Worm (Caenorhabditis elegans) whole organism, late embryonic: Measurements from ENCODE around the gene F46C5.6.

Source experiments
- C08G9.2 ChIP-seq: sonication (generic microtip); optimal IDR thresholded peaks from 2 replicates; lab custom pipeline; 2016; ENCODE audit warnings: mild to moderate bottlenecking, missing genetic modification characterization, moderate library complexity, missing compliant biosample characterization
- F13H6.1 ChIP-seq: sonication (generic microtip); optimal IDR thresholded peaks from 2 replicates; lab custom pipeline; 2016; ENCODE audit warnings: missing genetic modification characterization, missing compliant biosample characterization
- ama-1 ChIP-seq: fragments of 150-350 bp; optimal IDR thresholded peaks from 2 replicates; lab custom pipeline; 2014
- ceh-14 ChIP-seq: sonication (generic microtip); optimal IDR thresholded peaks from 2 replicates; lab custom pipeline; 2016; ENCODE audit warnings: missing genotype, missing genetic modification characterization, missing compliant biosample characterization
- ceh-18 ChIP-seq: sonication (generic microtip); optimal IDR thresholded peaks from 2 replicates; lab custom pipeline; 2016; ENCODE audit warnings: missing genetic modification characterization, missing compliant biosample characterization
- ceh-30 ChIP-seq: fragments of 150-350 bp; optimal IDR thresholded peaks from 2 replicates; lab custom pipeline; 2014; ENCODE audit warnings: missing biosample characterization, missing genetic modification characterization
- ceh-31 ChIP-seq: sonication (generic microtip); optimal IDR thresholded peaks from 2 replicates; lab custom pipeline; 2016; ENCODE audit warnings: missing genetic modification characterization, missing compliant biosample characterization
- ceh-45 ChIP-seq: fragments of 200-800 bp; sonication (Bioruptor generic); IDR thresholded peaks from 2 replicates; pipeline ENCODE4 v1.3.6; 2022; ENCODE audit warnings: missing genetic modification reagents, missing genetic modification characterization, missing compliant biosample characterization
- che-1 ChIP-seq: sonication (generic microtip); optimal IDR thresholded peaks from 2 replicates; lab custom pipeline; 2016; ENCODE audit warnings: mild to moderate bottlenecking, missing genetic modification characterization, missing compliant biosample characterization
- dve-1 ChIP-seq: sonication (generic microtip); optimal IDR thresholded peaks from 2 replicates; lab custom pipeline; 2017; ENCODE audit warnings: antibody characterized with exemption, mild to moderate bottlenecking, missing genetic modification characterization, missing compliant biosample characterization
- gmeb-2 ChIP-seq: sonication (generic microtip); optimal IDR thresholded peaks from 2 replicates; lab custom pipeline; 2016; ENCODE audit warnings: missing genetic modification characterization, inconsistent platforms, missing compliant biosample characterization
- hlh-30 ChIP-seq: sonication (generic microtip); optimal IDR thresholded peaks from 2 replicates; lab custom pipeline; 2017; ENCODE audit warnings: antibody characterized with exemption, missing genetic modification characterization, missing compliant biosample characterization; ENCODE audit not compliant: insufficient read depth
- hlh-6 ChIP-seq: sonication (generic microtip); optimal IDR thresholded peaks from 2 replicates; lab custom pipeline; 2016; ENCODE audit warnings: missing genotype, missing genetic modification characterization, missing compliant biosample characterization
- madf-2 ChIP-seq: sonication (generic microtip); optimal IDR thresholded peaks from 2 replicates; lab custom pipeline; 2017; ENCODE audit warnings: missing genetic modification characterization, missing compliant biosample characterization
- nhr-232 ChIP-seq: sonication (generic microtip); optimal IDR thresholded peaks from 2 replicates; lab custom pipeline; 2016; ENCODE audit warnings: missing genetic modification characterization, missing compliant biosample characterization
- odd-2 ChIP-seq: sonication (generic microtip); optimal IDR thresholded peaks from 2 replicates; lab custom pipeline; 2017; ENCODE audit warnings: antibody characterized with exemption, mild to moderate bottlenecking, missing genetic modification characterization, missing compliant biosample characterization
- pha-2 ChIP-seq: sonication (generic microtip); optimal IDR thresholded peaks from 2 replicates; lab custom pipeline; 2017; ENCODE audit warnings: mild to moderate bottlenecking, missing genetic modification characterization, missing compliant biosample characterization
- sox-4 ChIP-seq: sonication (generic microtip); optimal IDR thresholded peaks from 2 replicates; lab custom pipeline; 2017; ENCODE audit warnings: mild to moderate bottlenecking, missing genetic modification characterization, inconsistent platforms, missing compliant biosample characterization
- ttx-3 ChIP-seq: sonication (generic microtip); optimal IDR thresholded peaks from 2 replicates; lab custom pipeline; 2016; ENCODE audit warnings: missing genetic modification reagents, missing genetic modification characterization, missing compliant biosample characterization

The F46C5.6 gene

ce11 chrII:8794072-8794471 is 50.2 kb downstream of the F46C5.6 start, which contains the start of gene F07H5.7:
TSS of gene F07H5.7 (minus strand) at chrII:8794172.
- TF ChIP-seq dve-1 (tag; lab: Kevin White, UChicago) (no peak), F13H6.1 (tag; lab: Kevin White, UChicago) (no peak), odd-2 (tag; lab: Kevin White, UChicago) (no peak), ceh-14 (tag; lab: Kevin White, UChicago) (no peak), ceh-18 (tag; lab: Kevin White, UChicago) (no peak), madf-2 (tag; lab: Kevin White, UChicago) (no peak), hlh-6 (tag; lab: Kevin White, UChicago) (no peak), ttx-3 (tag; lab: Kevin White, UChicago) (no peak), ceh-30 (tag; lab: Kevin White, UChicago) (no peak), ceh-45 (GFP tag; lab: Robert Waterston, UW) (no peak), C08G9.2 (tag; lab: Kevin White, UChicago) (no peak), pha-2 (tag; lab: Kevin White, UChicago) (no peak), che-1 (tag; lab: Kevin White, UChicago) (no peak)

ce11 chrII:8792640-8793039 is 51.7 kb downstream of the F46C5.6 start, which contains the start of gene idpa-2:
TSS of gene idpa-2 (minus strand) at chrII:8792740.
- TF ChIP-seq madf-2 (tag; lab: Kevin White, UChicago): no peak
- TF ChIP-seq hlh-30 (tag; lab: Kevin White, UChicago): no peak
- no peak for TF ChIP-seq gmeb-2 (tag; lab: Kevin White, UChicago)
- TF ChIP-seq sox-4 (tag; lab: Kevin White, UChicago): no peak
- TF ChIP-seq ceh-31 (tag; lab: Kevin White, UChicago): no peak
- no peak for TF ChIP-seq nhr-232 (tag; lab: Kevin White, UChicago)
- TF ChIP-seq ama-1 (lab: Kevin White, UChicago): no peak
- TF ChIP-seq, all 69 proteins: peak for 0
